Fruit fly (Drosophila melanogaster) whole organism, embryonic: ENCODE data around the gene CheA75a.

Experiments
- Awh ChIP-seq: fragments of 200-800 bp; sonication (Bioruptor generic); IDR thresholded peaks from 2 replicates; pipeline ENCODE4, ENCODE4 v1.3.6; 2022; ENCODE audit warnings: missing biosample characterization, missing genetic modification characterization
- B-H2 ChIP-seq: fragments of 200-800 bp; sonication (Bioruptor generic); optimal IDR thresholded peaks from 2 replicates; lab custom pipeline; 2018; ENCODE audit warnings: missing biosample characterization, mild to moderate bottlenecking, missing genetic modification characterization
- CG10209 ChIP-seq: fragments of 200-800 bp; sonication (Bioruptor generic); optimal IDR thresholded peaks from 3 replicates; lab custom pipeline; 2017; ENCODE audit warnings: missing biosample characterization, mild to moderate bottlenecking, missing genetic modification characterization, missing genetic modification reagents
- CG11093 ChIP-seq: fragments of 200-800 bp; sonication (Bioruptor generic); IDR thresholded peaks from 3 replicates; pipeline ENCODE4 v1.3.6; 2022; ENCODE audit warnings: missing biosample characterization, missing genetic modification characterization
- CG11398 ChIP-seq: fragments of 200-800 bp; sonication (Bioruptor generic); optimal IDR thresholded peaks from 2 replicates; lab custom pipeline; 2016; ENCODE audit warnings: missing biosample characterization, missing genetic modification characterization
- CG11504 ChIP-seq: fragments of 200-800 bp; sonication (Bioruptor generic); optimal IDR thresholded peaks from 3 replicates; lab custom pipeline; 2019; ENCODE audit warnings: missing biosample characterization, mild to moderate bottlenecking, missing genetic modification characterization, moderate library complexity
- CG12219 ChIP-seq: fragments of 200-800 bp; sonication (Bioruptor generic); optimal IDR thresholded peaks from 3 replicates; lab custom pipeline; 2018; ENCODE audit warnings: missing biosample characterization, mild to moderate bottlenecking, missing genetic modification characterization
- CG14050 ChIP-seq: fragments of 200-800 bp; sonication (Bioruptor generic); IDR thresholded peaks from 3 replicates; pipeline ENCODE4 v1.3.6; 2022; ENCODE audit warnings: missing biosample characterization, missing genetic modification characterization
- CG14441 ChIP-seq: fragments of 200-800 bp; sonication (Bioruptor generic); IDR thresholded peaks from 2 replicates; pipeline ENCODE4 v1.3.6; 2022; ENCODE audit warnings: missing biosample characterization, missing genetic modification characterization
- CG14860 ChIP-seq: fragments of 200-800 bp; sonication (Bioruptor generic); IDR thresholded peaks from 3 replicates; pipeline ENCODE4 v1.3.6; 2022; ENCODE audit warnings: missing biosample characterization, missing genetic modification characterization; ENCODE audit not compliant: partially characterized antibody
- CG14965 ChIP-seq: fragments of 200-800 bp; sonication (Bioruptor generic); optimal IDR thresholded peaks from 2 replicates; lab custom pipeline; 2016; ENCODE audit warnings: missing biosample characterization, missing genetic modification characterization, borderline replicate concordance
- CG15073 ChIP-seq: fragments of 200-800 bp; sonication (Bioruptor generic); optimal IDR thresholded peaks from 2 replicates; lab custom pipeline; 2016; ENCODE audit warnings: missing biosample characterization, missing genetic modification characterization
- CG16863 ChIP-seq: fragments of 200-800 bp; sonication (Bioruptor generic); optimal IDR thresholded peaks from 3 replicates; lab custom pipeline; 2016; ENCODE audit warnings: missing biosample characterization, missing genetic modification characterization
- CG30431 ChIP-seq: fragments of 200-800 bp; sonication (Bioruptor generic); optimal IDR thresholded peaks from 2 replicates; lab custom pipeline; 2017; ENCODE audit warnings: missing biosample characterization, missing genetic modification characterization
- CG4854 ChIP-seq: fragments of 200-800 bp; sonication (Bioruptor generic); optimal IDR thresholded peaks from 2 replicates; lab custom pipeline; 2016; ENCODE audit warnings: missing biosample characterization, missing genetic modification characterization, inconsistent platforms
- CG7987 ChIP-seq: fragments of 200-800 bp; sonication (Bioruptor generic); optimal IDR thresholded peaks from 2 replicates; lab custom pipeline; 2018; ENCODE audit warnings: missing biosample characterization, mild to moderate bottlenecking, missing genetic modification characterization, moderate library complexity
- CG8359 ChIP-seq: fragments of 200-800 bp; sonication (Bioruptor generic); optimal IDR thresholded peaks from 2 replicates; lab custom pipeline; 2017; ENCODE audit warnings: missing biosample characterization, mild to moderate bottlenecking, missing genetic modification characterization, borderline replicate concordance
- CG8478 ChIP-seq: fragments of >200 bp; optimal IDR thresholded peaks from 2 replicates; lab custom pipeline; 2018
- CG9215 ChIP-seq: fragments of 200-800 bp; sonication (Bioruptor generic); IDR thresholded peaks from 2 replicates; pipeline ENCODE4 v1.3.6; 2022; ENCODE audit warnings: missing biosample characterization, missing genetic modification characterization
- Dip2 ChIP-seq: fragments of 200-800 bp; sonication (Bioruptor generic); IDR thresholded peaks from 2 replicates; pipeline ENCODE4 v1.3.6; 2022; ENCODE audit warnings: missing biosample characterization, missing genetic modification characterization
- Drgx ChIP-seq: fragments of 200-800 bp; sonication (Bioruptor generic); IDR thresholded peaks from 2 replicates; pipeline ENCODE4 v1.3.6; 2022; ENCODE audit warnings: missing biosample characterization, missing genetic modification characterization
- E2f1 ChIP-seq: fragments of 200-800 bp; sonication (Bioruptor generic); IDR thresholded peaks from 2 replicates; pipeline ENCODE4 v1.3.6; 2022; ENCODE audit warnings: missing biosample characterization, missing genetic modification characterization
- Elba2 ChIP-seq: fragments of 200-800 bp; sonication (Bioruptor generic); optimal IDR thresholded peaks from 3 replicates; lab custom pipeline; 2016; ENCODE audit warnings: missing biosample characterization, missing genetic modification characterization
- Gug ChIP-seq: fragments of 200-800 bp; sonication (Bioruptor generic); IDR thresholded peaks from 4 replicates; pipeline ENCODE4 v1.3.6; 2022; ENCODE audit warnings: missing biosample characterization, missing genetic modification characterization
- HHEX ChIP-seq: fragments of 200-800 bp; sonication (Bioruptor generic); optimal IDR thresholded peaks from 3 replicates; lab custom pipeline; 2017; ENCODE audit warnings: missing biosample characterization, mild to moderate bottlenecking, missing genetic modification characterization, missing genetic modification reagents
- Hand ChIP-seq: fragments of 200-800 bp; sonication (Bioruptor generic); optimal IDR thresholded peaks from 2 replicates; lab custom pipeline; 2017; ENCODE audit warnings: mild to moderate bottlenecking, missing biosample characterization, missing genetic modification reagents, missing genetic modification characterization
- Hey ChIP-seq: fragments of 200-800 bp; sonication (Bioruptor generic); optimal IDR thresholded peaks from 3 replicates; lab custom pipeline; 2018; ENCODE audit warnings: missing biosample characterization, mild to moderate bottlenecking, missing genetic modification characterization
- Hmr ChIP-seq: fragments of 200-800 bp; sonication (Bioruptor generic); optimal IDR thresholded peaks from 3 replicates; lab custom pipeline; 2017; ENCODE audit warnings: mild to moderate bottlenecking, missing biosample characterization, missing genetic modification reagents, missing genetic modification characterization
- Neu2 ChIP-seq: fragments of 200-800 bp; sonication (Bioruptor generic); optimal IDR thresholded peaks from 3 replicates; lab custom pipeline; 2016; ENCODE audit warnings: missing biosample characterization, missing genetic modification characterization, borderline replicate concordance
- TFAM ChIP-seq: fragments of 200-800 bp; sonication (Bioruptor generic); optimal IDR thresholded peaks from 2 replicates; lab custom pipeline; 2017; ENCODE audit warnings: missing biosample characterization, missing genetic modification characterization, inconsistent platforms
- Vsx1 ChIP-seq: fragments of 200-800 bp; sonication (Bioruptor generic); optimal IDR thresholded peaks from 2 replicates; lab custom pipeline; 2017; ENCODE audit warnings: missing biosample characterization, mild to moderate bottlenecking, missing genetic modification characterization, missing genetic modification reagents
- ase ChIP-seq: fragments of 200-800 bp; sonication (Bioruptor generic); IDR thresholded peaks from 3 replicates; pipeline ENCODE4 v1.3.6; 2022; ENCODE audit warnings: missing biosample characterization, missing genetic modification characterization
- btn ChIP-seq: fragments of 200-800 bp; sonication (Bioruptor generic); optimal IDR thresholded peaks from 2 replicates; lab custom pipeline; 2016; ENCODE audit warnings: missing biosample characterization, missing genetic modification characterization
- disco-r ChIP-seq: fragments of 200-800 bp; sonication (Bioruptor generic); optimal IDR thresholded peaks from 2 replicates; lab custom pipeline; 2016; ENCODE audit warnings: missing biosample characterization, missing genetic modification characterization
- eyg ChIP-seq: fragments of 200-800 bp; sonication (Bioruptor generic); optimal IDR thresholded peaks from 3 replicates; lab custom pipeline; 2016; ENCODE audit warnings: missing biosample characterization, missing genetic modification characterization
- fu2 ChIP-seq: fragments of 200-800 bp; sonication (Bioruptor generic); optimal IDR thresholded peaks from 2 replicates; lab custom pipeline; 2016; ENCODE audit warnings: missing biosample characterization, missing genetic modification characterization
- gfzf ChIP-seq: fragments of 200-800 bp; sonication (Bioruptor generic); optimal IDR thresholded peaks from 2 replicates; lab custom pipeline; 2016; ENCODE audit warnings: missing biosample characterization, mild to moderate bottlenecking, missing genetic modification characterization, moderate library complexity
- hkb ChIP-seq, 2 experiments: fragments of 200-800 bp in 1 of 2; fragments of >200 bp in 1 of 2; sonication (Bioruptor generic) in 1 of 2; IDR thresholded peaks in 1 of 2; optimal IDR thresholded peaks in 1 of 2; 2 replicates each; pipeline versions ENCODE4 v1.3.6 to Lab custom; 2017 to 2022; ENCODE audit warnings: missing biosample characterization in 1 of 2, missing genetic modification characterization in 1 of 2
- jumu ChIP-seq: fragments of 200-800 bp; sonication (Bioruptor generic); optimal IDR thresholded peaks from 3 replicates; lab custom pipeline; 2016; ENCODE audit warnings: missing biosample characterization, missing genetic modification characterization
- lab ChIP-seq: fragments of 200-800 bp; sonication (Bioruptor generic); optimal IDR thresholded peaks from 3 replicates; lab custom pipeline; 2017; ENCODE audit warnings: missing biosample characterization, missing genetic modification characterization, mild to moderate bottlenecking, moderate library complexity, missing genetic modification reagents
- lilli ChIP-seq: fragments of 200-800 bp; sonication (Bioruptor generic); optimal IDR thresholded peaks from 3 replicates; lab custom pipeline; 2016; ENCODE audit warnings: missing biosample characterization, missing genetic modification characterization
- mld ChIP-seq: fragments of 200-800 bp; sonication (Bioruptor generic); IDR thresholded peaks from 3 replicates; pipeline ENCODE4 v1.3.6; 2022; ENCODE audit warnings: missing biosample characterization, missing genetic modification characterization; ENCODE audit not compliant: partially characterized antibody
- p53 ChIP-seq: fragments of 200-800 bp; sonication (Bioruptor generic); optimal IDR thresholded peaks from 2 replicates; lab custom pipeline; 2016; ENCODE audit warnings: missing biosample characterization, missing genetic modification characterization
- prd ChIP-seq, 3 experiments: fragments of >200 bp in 2 of 3; fragments of 200-800 bp in 1 of 3; sonication (Bioruptor generic) in 1 of 3; optimal IDR thresholded peaks in 2 of 3; IDR thresholded peaks in 1 of 3; 2 replicates in 2 of 3; 3 replicates in 1 of 3; pipeline versions ENCODE4 v1.3.6 to Lab custom; 2017 to 2022; ENCODE audit warnings: missing biosample characterization in 1 of 3, missing genetic modification characterization in 1 of 3
- psq ChIP-seq: fragments of 200-800 bp; sonication (Bioruptor generic); optimal IDR thresholded peaks from 2 replicates; lab custom pipeline; 2017; ENCODE audit warnings: missing biosample characterization, missing genetic modification characterization
- pum ChIP-seq: fragments of 200-800 bp; sonication (Bioruptor generic); optimal IDR thresholded peaks from 2 replicates; lab custom pipeline; 2016; ENCODE audit warnings: missing biosample characterization, missing genetic modification characterization
- run ChIP-seq: fragments of 200-800 bp; sonication (Bioruptor generic); optimal IDR thresholded peaks from 3 replicates; lab custom pipeline; 2018; ENCODE audit warnings: missing biosample characterization, mild to moderate bottlenecking, missing genetic modification characterization
- so ChIP-seq: fragments of 200-800 bp; sonication (Bioruptor generic); IDR thresholded peaks from 3 replicates; pipeline ENCODE4 v1.3.6; 2022; ENCODE audit warnings: missing biosample characterization, missing genetic modification characterization
- sug ChIP-seq: fragments of 200-800 bp; optimal IDR thresholded peaks from 2 replicates; lab custom pipeline; 2019; ENCODE audit warnings: missing biosample characterization, mild to moderate bottlenecking, missing genetic modification characterization, moderate library complexity
- tgo ChIP-seq: fragments of 200-800 bp; sonication (Bioruptor generic); IDR thresholded peaks from 3 replicates; pipeline ENCODE4 v1.3.6; 2022; ENCODE audit warnings: missing biosample characterization, missing genetic modification characterization

The CheA75a gene

DNA sequence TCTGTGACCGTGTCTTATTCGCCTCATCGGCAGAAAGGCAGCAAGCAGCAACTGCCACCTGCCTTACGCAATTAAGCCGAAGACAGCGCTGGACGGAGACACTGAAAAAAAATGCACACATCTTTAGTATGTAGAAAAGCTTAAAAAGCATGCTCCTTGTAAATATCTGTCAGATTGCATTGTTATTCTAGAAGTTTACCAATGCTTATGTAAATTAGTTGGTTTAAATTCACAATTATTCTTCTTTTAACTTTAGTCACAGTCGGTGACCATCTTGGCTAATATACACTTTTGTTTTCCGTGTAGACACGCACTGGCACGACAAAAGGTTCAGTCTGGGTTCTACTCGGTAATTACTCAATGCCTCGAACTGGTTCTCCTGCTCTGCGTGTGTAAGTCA lies 36.2 kb upstream of the CheA75a start (continued):
- TF ChIP-seq HHEX (GFP tag; lab: Kevin White, UChicago) (peak; percentile 38), Hey (tag; lab: Kevin White, UChicago) (no peak), Hand (no peak), CG4854 (GFP tag; lab: Kevin White, UChicago) (peak; percentile 6), mld (GFP tag; lab: Robert Waterston, UW) (no peak), fu2 (GFP tag; lab: Kevin White, UChicago) (peak; percentile 4), Neu2 (no peak), CG8359 (peak; percentile 22), CG12219 (GFP tag; lab: Kevin White, UChicago) (no peak), CG11093 (GFP tag; lab: Robert Waterston, UW) (0 out of 3 replicates have a peak, but pooled peaks have one; percentile 22), Vsx1 (peak; percentile 27), CG14050 (GFP tag; lab: Robert Waterston, UW) (no peak), Dip2 (GFP tag; lab: Robert Waterston, UW) (no peak), prd (optimal IDR thresholded peaks at IDR 0.05; lab: Kevin White, UChicago) (no peak), prd (GFP tag; IDR thresholded peaks at IDR 0.05; lab: Robert Waterston, UW) (peak; percentile 73), psq (GFP tag; lab: Kevin White, UChicago) (no peak), jumu (GFP tag; lab: Kevin White, UChicago) (peak; percentile 55), CG11504 (tag; lab: Kevin White, UChicago) (peak; percentile 50), ase (GFP tag; lab: Robert Waterston, UW) (no peak), CG8478 (lab: Kevin White, UChicago) (no peak), Gug (GFP tag; lab: Robert Waterston, UW) (0 out of 4 replicates have a peak, but pooled peaks have one; percentile 14), disco-r (GFP tag; lab: Kevin White, UChicago) (no peak), TFAM (GFP tag; lab: Kevin White, UChicago) (no peak), pum (GFP tag; lab: Kevin White, UChicago) (peak; percentile 47), btn (GFP tag; lab: Kevin White, UChicago) (no peak), CG7987 (GFP tag; lab: Kevin White, UChicago) (no peak), CG16863 (GFP tag; lab: Kevin White, UChicago) (peak; percentile 50), hkb (optimal IDR thresholded peaks at IDR 0.05; lab: Kevin White, UChicago) (no peak), hkb (GFP tag; IDR thresholded peaks at IDR 0.05; lab: Robert Waterston, UW) (no peak), CG9215 (no peak), CG14441 (GFP tag; lab: Robert Waterston, UW) (0 out of 2 replicates have a peak, but pooled peaks have one; percentile 16), lilli (GFP tag; lab: Kevin White, UChicago) (peak; percentile 7), CG15073 (GFP tag; lab: Kevin White, UChicago) (no peak), sug (tag; lab: Kevin White, UChicago) (no peak), CG10209 (peak; percentile 55), CG30431 (GFP tag; lab: Kevin White, UChicago) (peak; percentile 39), E2f1 (GFP tag; lab: Robert Waterston, UW) (peak; percentile 43; the same call in 1 of the 2 replicates), CG11398 (GFP tag; lab: Kevin White, UChicago) (peak; percentile 9), p53 (GFP tag; lab: Kevin White, UChicago) (no peak), Awh (GFP tag; lab: Robert Waterston, UW) (0 out of 2 replicates have a peak, but pooled peaks have one; percentile 31), Drgx (GFP tag; lab: Robert Waterston, UW) (peak; percentile 18; the same call in 1 of the 2 replicates), Hmr (GFP tag; lab: Kevin White, UChicago) (no peak), eyg (GFP tag; lab: Kevin White, UChicago) (peak; percentile 6), B-H2 (GFP tag; lab: Kevin White, UChicago) (no peak), run (tag; lab: Kevin White, UChicago) (no peak), lab (GFP tag; lab: Kevin White, UChicago) (peak; percentile 51), CG14860 (no peak), Elba2 (GFP tag; lab: Kevin White, UChicago) (no peak), gfzf (GFP tag; lab: Kevin White, UChicago) (no peak), tgo (no peak), CG14965 (GFP tag; lab: Kevin White, UChicago) (no peak), so (GFP tag; lab: Robert Waterston, UW) (no peak)
